Worm (Caenorhabditis elegans) whole organism, young adult: ENCODE measurements around the gene F13H8.3.

Experiments
- B0035.1 ChIP-seq: sonication (generic microtip); optimal IDR thresholded peaks from 2 replicates; lab custom pipeline; 2016; ENCODE audit warnings: missing genetic modification characterization, mild to moderate bottlenecking, missing compliant biosample characterization, missing genotype, missing genetic modification reagents
- B0261.1 ChIP-seq: sonication (generic microtip); optimal IDR thresholded peaks from 2 replicates; lab custom pipeline; 2016; ENCODE audit warnings: mild to moderate bottlenecking, missing genetic modification characterization, moderate library complexity, missing compliant biosample characterization
- B0336.3 ChIP-seq: fragments of 200-800 bp; sonication (Bioruptor generic); IDR thresholded peaks from 2 replicates; pipeline ENCODE4 v1.3.6; 2022; ENCODE audit warnings: missing genetic modification characterization, missing compliant biosample characterization
- F23B12.7 ChIP-seq: sonication (generic microtip); optimal IDR thresholded peaks from 2 replicates; lab custom pipeline; 2017; ENCODE audit warnings: missing genetic modification characterization, mild to moderate bottlenecking, missing compliant biosample characterization, antibody characterized with exemption, moderate library complexity; ENCODE audit not compliant: insufficient read depth
- F33H1.4 ChIP-seq: fragments of 200-800 bp; sonication (Bioruptor generic); IDR thresholded peaks from 2 replicates; pipeline ENCODE4 v1.3.6; 2022; ENCODE audit warnings: missing genetic modification reagents, missing genetic modification characterization, missing compliant biosample characterization
- F39B2.1 ChIP-seq: fragments of 200-800 bp; sonication (Bioruptor generic); IDR thresholded peaks from 2 replicates; pipeline ENCODE4 v1.3.6; 2022; ENCODE audit warnings: missing genetic modification reagents, missing genetic modification characterization, missing compliant biosample characterization
- F52B5.7 ChIP-seq: sonication (generic microtip); optimal IDR thresholded peaks from 2 replicates; lab custom pipeline; 2016; ENCODE audit warnings: mild to moderate bottlenecking, missing genetic modification characterization, missing compliant biosample characterization
- F55B11.4 ChIP-seq: sonication (generic microtip); optimal IDR thresholded peaks from 2 replicates; lab custom pipeline; 2016; ENCODE audit warnings: missing compliant biosample characterization, missing genetic modification characterization, borderline replicate concordance; ENCODE audit not compliant: insufficient read depth
- aptf-3 ChIP-seq: fragments of 200-800 bp; sonication (Bioruptor generic); IDR thresholded peaks from 2 replicates; pipeline ENCODE4 v1.3.6; 2022; ENCODE audit warnings: missing genetic modification characterization, missing compliant biosample characterization
- atf-7 ChIP-seq: sonication (generic microtip); optimal IDR thresholded peaks from 2 replicates; lab custom pipeline; 2017; ENCODE audit warnings: mild to moderate bottlenecking, missing genetic modification characterization, missing compliant biosample characterization
- attf-3 ChIP-seq: fragments of 200-800 bp; sonication (Bioruptor generic); conservative IDR thresholded peaks from 2 replicates; pipeline ENCODE4 v1.3.6; 2022; ENCODE audit warnings: missing genetic modification reagents, missing genetic modification characterization, missing compliant biosample characterization
- bed-1 ChIP-seq: fragments of 200-800 bp; sonication (Bioruptor generic); IDR thresholded peaks from 2 replicates; pipeline ENCODE4 v1.3.6; 2022; ENCODE audit warnings: missing genetic modification reagents, missing genetic modification characterization, missing compliant biosample characterization
- cebp-1 ChIP-seq, 2 experiments: fragments of 200-800 bp in 1 of 2; sonication (Bioruptor generic) in 1 of 2; sonication (generic microtip) in 1 of 2; IDR thresholded peaks in 1 of 2; optimal IDR thresholded peaks in 1 of 2; 2 replicates each; pipeline versions ENCODE4 v1.3.6 to Lab custom; 2017 to 2022; ENCODE audit warnings: missing compliant biosample characterization in 2 of 2, missing genetic modification characterization in 2 of 2, mild to moderate bottlenecking in 1 of 2, missing genetic modification reagents in 1 of 2, moderate library complexity in 1 of 2
- ceh-79 ChIP-seq: sonication (generic microtip); optimal IDR thresholded peaks from 2 replicates; lab custom pipeline; 2017; ENCODE audit warnings: mild to moderate bottlenecking, missing genetic modification characterization, missing compliant biosample characterization
- dpff-1 ChIP-seq: sonication (generic microtip); optimal IDR thresholded peaks from 2 replicates; lab custom pipeline; 2017; ENCODE audit warnings: mild to moderate bottlenecking, missing genetic modification characterization, missing compliant biosample characterization
- efl-1 ChIP-seq: fragments of 150-350 bp; optimal IDR thresholded peaks from 2 replicates; lab custom pipeline; 2014; ENCODE audit warnings: missing biosample characterization, missing genetic modification reagents, missing genetic modification characterization
- egl-44 ChIP-seq: fragments of 200-800 bp; sonication (Bioruptor generic); IDR thresholded peaks from 2 replicates; pipeline ENCODE4 v1.3.6; 2022; ENCODE audit warnings: missing genetic modification reagents, missing genetic modification characterization, missing compliant biosample characterization
- egrh-3 ChIP-seq: fragments of 200-800 bp; sonication (Bioruptor generic); IDR thresholded peaks from 2 replicates; pipeline ENCODE4 v1.3.6; 2022; ENCODE audit warnings: missing genetic modification reagents, missing genetic modification characterization, missing compliant biosample characterization
- ekl-4 ChIP-seq: fragments of 200-800 bp; sonication (Bioruptor generic); IDR thresholded peaks from 2 replicates; pipeline ENCODE4 v1.3.6; 2022; ENCODE audit warnings: missing genetic modification reagents, missing genetic modification characterization, missing compliant biosample characterization
- gei-17 ChIP-seq: fragments of 200-800 bp; sonication (Bioruptor generic); optimal IDR thresholded peaks from 2 replicates; lab custom pipeline; 2018; ENCODE audit warnings: mild to moderate bottlenecking, missing genetic modification characterization, missing compliant biosample characterization
- hlh-12 ChIP-seq: sonication (generic microtip); optimal IDR thresholded peaks from 2 replicates; lab custom pipeline; 2016; ENCODE audit warnings: missing genetic modification characterization, missing compliant biosample characterization
- hmg-20 ChIP-seq: fragments of 200-800 bp; sonication (Bioruptor generic); IDR thresholded peaks from 2 replicates; pipeline ENCODE4 v1.3.6; 2022; ENCODE audit warnings: missing genetic modification reagents, missing genetic modification characterization, missing compliant biosample characterization
- hsf-1 ChIP-seq: fragments of 200-800 bp; sonication (Bioruptor generic); IDR thresholded peaks from 2 replicates; pipeline ENCODE4 v1.3.6; 2022; ENCODE audit warnings: missing genetic modification reagents, missing genetic modification characterization, missing compliant biosample characterization
- let-607 ChIP-seq, 2 experiments: fragments of 200-800 bp in 1 of 2; sonication (Bioruptor generic) in 1 of 2; sonication (generic microtip) in 1 of 2; optimal IDR thresholded peaks; 2 replicates each; lab custom pipeline; 2016 to 2018; ENCODE audit warnings: mild to moderate bottlenecking in 2 of 2, missing compliant biosample characterization in 2 of 2, missing genetic modification characterization in 2 of 2, moderate library complexity in 2 of 2, missing genotype in 1 of 2
- lin-35 ChIP-seq, 3 experiments: fragments of 150-350 bp in 2 of 3; sonication (generic microtip) in 1 of 3; optimal IDR thresholded peaks; 2 replicates each; lab custom pipeline; 2014 to 2018; ENCODE audit warnings: missing biosample characterization in 3 of 3, missing genetic modification characterization in 3 of 3, missing genetic modification reagents in 3 of 3
- lin-54 ChIP-seq: fragments of 200-800 bp; sonication (Bioruptor generic); optimal IDR thresholded peaks from 2 replicates; lab custom pipeline; 2018; ENCODE audit warnings: mild to moderate bottlenecking, missing genetic modification characterization, missing compliant biosample characterization
- lsy-27 ChIP-seq: sonication (generic microtip); optimal IDR thresholded peaks from 2 replicates; lab custom pipeline; 2017; ENCODE audit warnings: missing genetic modification characterization, mild to moderate bottlenecking, missing compliant biosample characterization, antibody characterized with exemption, missing genotype, borderline replicate concordance; ENCODE audit not compliant: insufficient read depth
- madf-10 ChIP-seq: sonication (generic microtip); optimal IDR thresholded peaks from 2 replicates; lab custom pipeline; 2016; ENCODE audit warnings: mild to moderate bottlenecking, missing genetic modification characterization, missing compliant biosample characterization
- madf-3 ChIP-seq: fragments of 200-800 bp; sonication (Bioruptor generic); IDR thresholded peaks from 2 replicates; pipeline ENCODE4 v1.3.6; 2022; ENCODE audit warnings: missing genetic modification reagents, missing genetic modification characterization, missing compliant biosample characterization
- madf-6 ChIP-seq: fragments of 200-800 bp; sonication (Bioruptor generic); IDR thresholded peaks from 2 replicates; pipeline ENCODE4 v1.3.6; 2022; ENCODE audit warnings: missing genetic modification reagents, missing genetic modification characterization, missing compliant biosample characterization
- mes-4 ChIP-seq: sonication (generic microtip); optimal IDR thresholded peaks from 2 replicates; lab custom pipeline; 2016; ENCODE audit warnings: missing genotype, missing genetic modification characterization, missing compliant biosample characterization
- nfya-1 ChIP-seq: sonication (generic microtip); optimal IDR thresholded peaks from 2 replicates; lab custom pipeline; 2017; ENCODE audit warnings: antibody characterized with exemption, missing compliant biosample characterization, missing genetic modification characterization, borderline replicate concordance; ENCODE audit not compliant: insufficient read depth
- nfyb-1 ChIP-seq: fragments of 200-800 bp; sonication (Bioruptor generic); IDR thresholded peaks from 2 replicates; pipeline ENCODE4 v1.3.6; 2022; ENCODE audit warnings: missing genetic modification reagents, missing genetic modification characterization, missing compliant biosample characterization
- nhr-80 ChIP-seq: sonication (generic microtip); optimal IDR thresholded peaks from 2 replicates; lab custom pipeline; 2016; ENCODE audit warnings: missing genetic modification characterization, missing compliant biosample characterization
- nhr-90 ChIP-seq: sonication (generic microtip); optimal IDR thresholded peaks from 2 replicates; lab custom pipeline; 2016; ENCODE audit warnings: missing genotype, mild to moderate bottlenecking, missing genetic modification characterization, missing compliant biosample characterization
- rcor-1 ChIP-seq: fragments of 200-800 bp; sonication (Bioruptor generic); IDR thresholded peaks from 2 replicates; pipeline ENCODE4 v1.3.6; 2022; ENCODE audit warnings: missing genetic modification reagents, missing genetic modification characterization, missing compliant biosample characterization
- repo-1 ChIP-seq: sonication (generic microtip); optimal IDR thresholded peaks from 2 replicates; lab custom pipeline; 2017; ENCODE audit warnings: mild to moderate bottlenecking, missing genetic modification characterization, missing compliant biosample characterization
- rpc-1 ChIP-seq, 2 experiments: fragments of 150-350 bp in 1 of 2; sonication (generic microtip) in 1 of 2; optimal IDR thresholded peaks; 2 replicates each; lab custom pipeline; 2014 to 2018; ENCODE audit warnings: missing biosample characterization in 1 of 2, missing genetic modification characterization in 1 of 2, missing genetic modification reagents in 1 of 2, missing genotype in 1 of 2
- snpc-1.3 ChIP-seq: sonication (generic microtip); optimal IDR thresholded peaks from 2 replicates; lab custom pipeline; 2017; ENCODE audit warnings: missing genetic modification characterization, mild to moderate bottlenecking, missing compliant biosample characterization, antibody characterized with exemption, moderate library complexity, missing genotype, missing genetic modification reagents; ENCODE audit not compliant: insufficient read depth
- unc-62 ChIP-seq: fragments of 150-350 bp; optimal IDR thresholded peaks from 2 replicates; lab custom pipeline; 2014; ENCODE audit warnings: missing biosample characterization, missing genetic modification reagents, missing genetic modification characterization
- ztf-18 ChIP-seq: sonication (generic microtip); optimal IDR thresholded peaks from 2 replicates; lab custom pipeline; 2016; ENCODE audit warnings: missing genotype, mild to moderate bottlenecking, missing genetic modification characterization, missing compliant biosample characterization
- ztf-25 ChIP-seq: fragments of 200-800 bp; sonication (Bioruptor generic); IDR thresholded peaks from 2 replicates; pipeline ENCODE4 v1.3.6; 2022; ENCODE audit warnings: missing genetic modification reagents, missing genetic modification characterization, missing compliant biosample characterization

Gene F13H8.3

DNA sequence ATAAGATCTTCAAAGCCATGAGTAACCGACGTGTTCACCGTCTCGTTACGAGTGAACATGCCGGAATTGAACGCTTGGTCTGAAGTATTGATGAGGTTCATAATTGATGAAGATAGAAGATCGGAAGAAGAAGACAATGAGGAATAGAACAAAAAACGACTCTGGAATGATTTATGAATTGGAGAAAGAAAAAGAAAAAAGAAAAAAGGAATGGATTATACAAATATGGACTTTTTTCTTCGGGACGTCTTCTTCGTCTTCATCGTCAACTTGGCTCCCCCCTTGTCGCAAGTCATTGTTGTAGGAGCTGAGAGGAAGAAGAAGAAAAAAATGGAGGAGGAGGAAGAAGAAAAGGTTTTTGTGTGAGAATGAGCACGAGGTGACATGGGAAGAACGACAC is 36.8 kb upstream of the F13H8.3 start, which contains the start of gene srsy-2:
srsy-2 (minus strand) TSS at position 101 of the 400 bp plus-strand sequence.
- no peak for TF ChIP-seq F55B11.4 (tag; lab: Kevin White, UChicago)
- no peak for TF ChIP-seq dpff-1 (tag; lab: Kevin White, UChicago)

DNA sequence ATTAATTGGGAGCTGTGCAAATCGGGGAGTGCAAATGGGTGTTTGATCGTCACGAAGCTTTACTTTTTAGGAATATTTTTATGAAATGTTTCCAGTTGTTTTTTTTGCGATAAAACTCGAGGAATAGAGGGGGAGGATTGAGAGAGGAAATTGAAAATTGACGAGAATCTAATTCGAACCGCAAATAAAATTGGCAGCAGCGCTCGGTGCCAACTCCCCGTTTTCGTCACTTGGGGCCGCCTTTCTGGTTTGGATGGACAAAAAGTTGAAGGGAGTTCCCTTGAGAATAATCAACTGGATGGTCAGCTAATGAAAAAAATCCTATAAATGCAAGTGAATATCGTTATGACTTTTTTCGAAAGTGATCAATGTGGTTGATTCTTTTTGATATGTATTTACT is 33.7 kb upstream of the F13H8.3 start:
- TF ChIP-seq F52B5.7 (tag; lab: Kevin White, UChicago) = no peak
- no peak for TF ChIP-seq nfya-1 (tag; lab: Kevin White, UChicago)
- TF ChIP-seq F39B2.1 (GFP tag; lab: Robert Waterston, UW) = no peak
- TF ChIP-seq egl-44 (GFP tag; lab: Robert Waterston, UW) = no peak
- TF ChIP-seq rpc-1 (optimal IDR thresholded peaks at IDR 0.05; lab: Kevin White, UChicago) = no peak
- no peak for TF ChIP-seq rpc-1 (tag; optimal IDR thresholded peaks at IDR 0.05; lab: Kevin White, UChicago)
- no peak for TF ChIP-seq efl-1 (GFP tag; lab: Kevin White, UChicago)
- no peak for TF ChIP-seq madf-3 (GFP tag; lab: Robert Waterston, UW)
- no peak for TF ChIP-seq let-607 (tag; optimal IDR thresholded peaks at IDR 0.05; lab: Kevin White, UChicago)
- TF ChIP-seq lsy-27 = no peak
- TF ChIP-seq atf-7 (tag; lab: Kevin White, UChicago) = no peak
- TF ChIP-seq hmg-20 (GFP tag; lab: Robert Waterston, UW) = no peak
- no peak for TF ChIP-seq ztf-18 (tag; lab: Kevin White, UChicago)
- no peak for TF ChIP-seq madf-10
- TF ChIP-seq hsf-1 (GFP tag; lab: Robert Waterston, UW) = no peak
- no peak for TF ChIP-seq B0035.1 (tag; lab: Kevin White, UChicago)

DNA sequence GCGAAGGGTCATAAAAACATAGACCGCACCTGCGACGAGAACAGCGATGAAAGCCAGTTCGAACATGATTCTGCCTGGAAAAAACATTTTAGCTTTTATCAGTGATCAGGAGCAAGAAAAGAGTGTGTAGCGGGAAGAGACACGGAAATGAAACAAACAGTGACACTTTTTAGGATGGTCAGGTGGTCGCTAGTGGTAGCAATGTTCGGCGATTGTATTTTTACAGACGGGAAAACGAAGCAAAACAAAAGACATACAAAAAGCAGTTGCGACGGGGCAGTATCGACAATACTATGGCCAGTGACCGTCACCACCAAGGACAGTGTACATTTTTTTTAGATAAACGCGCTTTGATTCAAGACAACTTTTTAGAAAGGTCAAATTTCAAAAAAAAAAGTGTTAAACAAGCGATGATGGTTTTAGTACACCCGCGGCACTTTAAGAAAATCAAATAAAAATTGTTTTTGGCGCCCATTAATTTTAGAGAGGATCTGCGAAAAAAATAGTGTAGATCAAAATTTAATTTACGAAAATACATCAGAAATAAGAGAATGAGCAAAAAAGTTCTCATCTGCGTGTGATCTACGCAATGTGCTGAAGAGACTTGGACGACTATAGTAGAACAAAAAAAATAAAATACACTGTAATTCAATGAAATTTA is 28.2 kb upstream of the F13H8.3 start, which contains the start of gene T24H7.9:
T24H7.9 (minus strand) TSS at position 74 of the 661 bp plus-strand sequence.
- no peak for TF ChIP-seq mes-4
- no peak for TF ChIP-seq repo-1
- no peak for TF ChIP-seq aptf-3 (GFP tag; lab: Robert Waterston, UW)
- no peak for TF ChIP-seq nhr-90
- TF ChIP-seq B0261.1 (tag; lab: Kevin White, UChicago) = no peak
- no peak for TF ChIP-seq ceh-79 (tag; lab: Kevin White, UChicago)
- no peak for TF ChIP-seq snpc-1.3
- no peak for TF ChIP-seq ekl-4 (GFP tag; lab: Robert Waterston, UW)
- TF ChIP-seq bed-1 (GFP tag; lab: Robert Waterston, UW) = no peak
- TF ChIP-seq rpc-1 (optimal IDR thresholded peaks at IDR 0.05; lab: Kevin White, UChicago) = no peak
- no peak for TF ChIP-seq rpc-1 (tag; optimal IDR thresholded peaks at IDR 0.05; lab: Kevin White, UChicago)
- TF ChIP-seq lin-54 (GFP tag; lab: Kevin White, UChicago) = no peak
- TF ChIP-seq egrh-3 (GFP tag; lab: Robert Waterston, UW) = no peak
- peak; percentile 68 for TF ChIP-seq nhr-80 (tag; lab: Kevin White, UChicago)
- no peak for TF ChIP-seq hlh-12
- TF ChIP-seq cebp-1 (GFP tag; IDR thresholded peaks at IDR 0.05; lab: Robert Waterston, UW) = no peak
- peak; percentile 29 for TF ChIP-seq cebp-1 (tag; optimal IDR thresholded peaks at IDR 0.05; lab: Kevin White, UChicago)
- peak; percentile 32 for TF ChIP-seq F23B12.7 (tag; lab: Kevin White, UChicago)
- no peak for TF ChIP-seq attf-3 (GFP tag; lab: Robert Waterston, UW)
- peak; percentile 26; the same call in 1 of the 2 replicates for TF ChIP-seq F33H1.4 (GFP tag; lab: Robert Waterston, UW)
- no peak for TF ChIP-seq unc-62 (GFP tag; lab: Kevin White, UChicago)
- no peak for TF ChIP-seq F39B2.1 (GFP tag; lab: Robert Waterston, UW)
- TF ChIP-seq gei-17 (GFP tag; lab: Kevin White, UChicago) = no peak
- TF ChIP-seq lin-35 (GFP tag; optimal IDR thresholded peaks at IDR 0.05; lab: Kevin White, UChicago) = no peak
- TF ChIP-seq ztf-25 (GFP tag; lab: Robert Waterston, UW) = no peak
- TF ChIP-seq nfyb-1 = 0 out of 2 replicates have a peak, but pooled peaks have one; percentile 17
- peak; percentile 89 for TF ChIP-seq madf-6 (GFP tag; lab: Robert Waterston, UW)
- 0 out of 2 replicates have a peak, but pooled peaks have one; percentile 29 for TF ChIP-seq B0336.3
- no peak for TF ChIP-seq rcor-1
- no peak for TF ChIP-seq lsy-27
